Fruit fly (Drosophila melanogaster) whole organism, embryonic: ENCODE data around the gene CG15011.

Experiments
- Ada2b ChIP-seq: fragments of 200-800 bp; sonication (Bioruptor generic); IDR thresholded peaks from 2 replicates; pipeline ENCODE4 v1.3.6; 2022; ENCODE audit warnings: missing biosample characterization, missing genetic modification characterization
- Atf6 ChIP-seq: fragments of 200-800 bp; sonication (Bioruptor generic); IDR thresholded peaks from 2 replicates; pipeline ENCODE4 v1.3.6; 2022; ENCODE audit warnings: missing biosample characterization, missing genetic modification characterization
- CG1024 ChIP-seq: fragments of 200-800 bp; sonication (Bioruptor generic); IDR thresholded peaks from 2 replicates; pipeline ENCODE4 v1.3.6; 2022; ENCODE audit warnings: missing biosample characterization, missing genetic modification characterization
- CG10366 ChIP-seq: fragments of 200-800 bp; sonication (Bioruptor generic); IDR thresholded peaks from 2 replicates; pipeline ENCODE4 v1.3.6; 2022; ENCODE audit warnings: missing biosample characterization, missing genetic modification characterization
- CG10543 ChIP-seq: fragments of 200-800 bp; sonication (Bioruptor generic); optimal IDR thresholded peaks from 3 replicates; lab custom pipeline; 2017; ENCODE audit warnings: missing biosample characterization, mild to moderate bottlenecking, missing genetic modification characterization, moderate library complexity
- CG12104 ChIP-seq: fragments of 200-800 bp; sonication (Bioruptor generic); optimal IDR thresholded peaks from 3 replicates; lab custom pipeline; 2016; ENCODE audit warnings: missing biosample characterization, missing genetic modification characterization
- CG12659 ChIP-seq: fragments of 200-800 bp; sonication (Bioruptor generic); optimal IDR thresholded peaks from 3 replicates; lab custom pipeline; 2017; ENCODE audit warnings: mild to moderate bottlenecking, missing biosample characterization, missing genetic modification reagents, missing genetic modification characterization
- CG13775 ChIP-seq: fragments of 200-800 bp; sonication (Bioruptor generic); optimal IDR thresholded peaks from 3 replicates; lab custom pipeline; 2017; ENCODE audit warnings: missing biosample characterization, mild to moderate bottlenecking, missing genetic modification characterization
- CG17829 ChIP-seq: fragments of 200-800 bp; optimal IDR thresholded peaks from 2 replicates; lab custom pipeline; 2019; ENCODE audit warnings: missing biosample characterization, mild to moderate bottlenecking, missing genetic modification characterization, moderate library complexity
- CG18599 ChIP-seq: fragments of 200-800 bp; sonication (Bioruptor generic); optimal IDR thresholded peaks from 3 replicates; lab custom pipeline; 2017; ENCODE audit warnings: missing biosample characterization, missing genetic modification characterization, mild to moderate bottlenecking, moderate library complexity, missing genetic modification reagents
- CG30020 ChIP-seq: fragments of 200-800 bp; optimal IDR thresholded peaks from 2 replicates; lab custom pipeline; 2019; ENCODE audit warnings: missing biosample characterization, mild to moderate bottlenecking, missing genetic modification characterization, moderate library complexity
- CG31441 ChIP-seq: fragments of 200-800 bp; sonication (Bioruptor generic); IDR thresholded peaks from 2 replicates; pipeline ENCODE4 v1.3.6; 2022; ENCODE audit warnings: missing biosample characterization, missing genetic modification characterization
- CG34224 ChIP-seq: fragments of 200-800 bp; sonication (Bioruptor generic); IDR thresholded peaks from 3 replicates; pipeline ENCODE4 v1.3.6; 2022; ENCODE audit warnings: missing biosample characterization, missing genetic modification characterization; ENCODE audit not compliant: partially characterized antibody
- CG6689 ChIP-seq: fragments of 200-800 bp; sonication (Bioruptor generic); IDR thresholded peaks from 2 replicates; pipeline ENCODE4 v1.3.6; 2022; ENCODE audit warnings: missing biosample characterization, missing genetic modification characterization
- CG6791 ChIP-seq: fragments of 200-800 bp; sonication (Bioruptor generic); IDR thresholded peaks from 3 replicates; pipeline ENCODE4 v1.3.6; 2022; ENCODE audit warnings: missing biosample characterization, missing genetic modification characterization; ENCODE audit not compliant: partially characterized antibody
- CG7372 ChIP-seq: fragments of 200-800 bp; sonication (Bioruptor generic); IDR thresholded peaks from 2 replicates; pipeline ENCODE4 v1.3.6; 2022; ENCODE audit warnings: missing biosample characterization, missing genetic modification characterization
- CG7556 ChIP-seq: fragments of 200-800 bp; sonication (Bioruptor generic); optimal IDR thresholded peaks from 2 replicates; lab custom pipeline; 2017; ENCODE audit warnings: missing biosample characterization, mild to moderate bottlenecking, missing genetic modification characterization
- CG8290 ChIP-seq, 3 experiments: fragments of 200-800 bp; sonication (Bioruptor generic); optimal IDR thresholded peaks; 2 replicates each; lab custom pipeline; 2016 to 2019; ENCODE audit warnings: missing biosample characterization in 3 of 3, missing genetic modification characterization in 3 of 3, mild to moderate bottlenecking in 2 of 3, moderate library complexity in 1 of 3
- CG8924 ChIP-seq: fragments of 200-800 bp; optimal IDR thresholded peaks from 3 replicates; lab custom pipeline; 2019; ENCODE audit warnings: missing biosample characterization, mild to moderate bottlenecking, missing genetic modification characterization, moderate library complexity
- CG9609 ChIP-seq: fragments of 200-800 bp; sonication (Bioruptor generic); optimal IDR thresholded peaks from 3 replicates; lab custom pipeline; 2016; ENCODE audit warnings: missing biosample characterization, missing genetic modification characterization
- Chrac-16 ChIP-seq: fragments of 200-800 bp; sonication (Bioruptor generic); optimal IDR thresholded peaks from 3 replicates; lab custom pipeline; 2016; ENCODE audit warnings: missing biosample characterization, missing genetic modification characterization
- E2f1 ChIP-seq: fragments of 200-800 bp; sonication (Bioruptor generic); IDR thresholded peaks from 2 replicates; pipeline ENCODE4 v1.3.6; 2022; ENCODE audit warnings: missing biosample characterization, missing genetic modification characterization
- Ets65A ChIP-seq: fragments of 200-800 bp; sonication (Bioruptor generic); peaks from one replicate; lab custom pipeline; 2016; ENCODE audit warnings: missing biosample characterization, missing genetic modification characterization
- HLHmδ ChIP-seq: fragments of 200-800 bp; sonication (Bioruptor generic); optimal IDR thresholded peaks from 2 replicates; lab custom pipeline; 2018; ENCODE audit warnings: missing biosample characterization, mild to moderate bottlenecking, missing genetic modification characterization, moderate library complexity
- Mad ChIP-seq: fragments of 200-800 bp; sonication (Bioruptor generic); optimal IDR thresholded peaks from 2 replicates; lab custom pipeline; 2016; ENCODE audit warnings: missing biosample characterization, missing genetic modification characterization
- Oaz ChIP-seq: fragments of 200-800 bp; sonication (Bioruptor generic); IDR thresholded peaks from 2 replicates; pipeline ENCODE4 v1.3.6; 2022; ENCODE audit warnings: missing biosample characterization, missing genetic modification characterization
- Rfx ChIP-seq: fragments of 200-800 bp; sonication (Bioruptor generic); IDR thresholded peaks from 2 replicates; pipeline ENCODE4 v1.3.6; 2022; ENCODE audit warnings: missing biosample characterization, missing genetic modification characterization
- Side ChIP-seq: fragments of 200-800 bp; sonication (Bioruptor generic); optimal IDR thresholded peaks from 2 replicates; lab custom pipeline; 2016; ENCODE audit warnings: missing biosample characterization, missing genetic modification characterization
- Six4 ChIP-seq: fragments of 200-800 bp; sonication (Bioruptor generic); optimal IDR thresholded peaks from 2 replicates; lab custom pipeline; 2016; ENCODE audit warnings: missing biosample characterization, missing genetic modification characterization
- ap ChIP-seq: fragments of 200-800 bp; sonication (Bioruptor generic); IDR thresholded peaks from 2 replicates; pipeline ENCODE4 v1.3.6; 2022; ENCODE audit warnings: missing biosample characterization, missing genetic modification characterization
- ara ChIP-seq: fragments of 200-800 bp; sonication (Bioruptor generic); IDR thresholded peaks from 2 replicates; pipeline ENCODE4 v1.3.6; 2022; ENCODE audit warnings: missing biosample characterization, missing genetic modification characterization
- bcd ChIP-seq: fragments of 200-800 bp; sonication (Bioruptor generic); optimal IDR thresholded peaks from 2 replicates; lab custom pipeline; 2017; ENCODE audit warnings: missing biosample characterization, mild to moderate bottlenecking, missing genetic modification characterization
- chm ChIP-seq: fragments of 200-800 bp; sonication (Bioruptor generic); IDR thresholded peaks from 2 replicates; pipeline ENCODE4 v1.3.6; 2022; ENCODE audit warnings: missing biosample characterization, missing genetic modification characterization
- chn ChIP-seq: fragments of 200-800 bp; sonication (Bioruptor generic); optimal IDR thresholded peaks from 2 replicates; lab custom pipeline; 2016; ENCODE audit warnings: missing biosample characterization, missing genetic modification characterization
- ci ChIP-seq: fragments of 200-800 bp; sonication (Bioruptor generic); IDR thresholded peaks from 3 replicates; pipeline ENCODE4 v1.3.6; 2022; ENCODE audit warnings: missing biosample characterization, missing genetic modification characterization
- disco-r ChIP-seq: fragments of 200-800 bp; sonication (Bioruptor generic); optimal IDR thresholded peaks from 2 replicates; lab custom pipeline; 2016; ENCODE audit warnings: missing biosample characterization, missing genetic modification characterization
- hbn ChIP-seq: fragments of 200-800 bp; sonication (Bioruptor generic); IDR thresholded peaks from 2 replicates; pipeline ENCODE4 v1.3.6; 2022; ENCODE audit warnings: missing biosample characterization, missing genetic modification characterization; ENCODE audit not compliant: partially characterized antibody
- jing ChIP-seq: fragments of 200-800 bp; sonication (Bioruptor generic); optimal IDR thresholded peaks from 2 replicates; lab custom pipeline; 2018; ENCODE audit warnings: missing biosample characterization, mild to moderate bottlenecking, missing genetic modification characterization
- nmo ChIP-seq: fragments of 200-800 bp; sonication (Bioruptor generic); optimal IDR thresholded peaks from 2 replicates; lab custom pipeline; 2018; ENCODE audit warnings: missing biosample characterization, mild to moderate bottlenecking, missing genetic modification characterization, moderate library complexity
- pan ChIP-seq, 4 experiments: fragments of >200 bp in 3 of 4; fragments of 200-800 bp in 1 of 4; sonication (Bioruptor generic) in 1 of 4; optimal IDR thresholded peaks in 3 of 4; IDR thresholded peaks in 1 of 4; 2 replicates each; pipeline versions ENCODE4 v1.3.6 to Lab custom; 2017 to 2022; ENCODE audit warnings: missing biosample characterization in 2 of 4, missing genetic modification characterization in 2 of 4, mixed read lengths in 1 of 4
- phol ChIP-seq: fragments of 200-800 bp; sonication (Bioruptor generic); optimal IDR thresholded peaks from 3 replicates; lab custom pipeline; 2018; ENCODE audit warnings: missing biosample characterization, mild to moderate bottlenecking, missing genetic modification characterization, moderate library complexity
- row ChIP-seq: fragments of 200-800 bp; sonication (Bioruptor generic); IDR thresholded peaks from 3 replicates; pipeline ENCODE4 v1.3.6; 2022; ENCODE audit warnings: missing biosample characterization, missing genetic modification characterization
- sd ChIP-seq: fragments of 200-800 bp; sonication (Bioruptor generic); optimal IDR thresholded peaks from 3 replicates; lab custom pipeline; 2018; ENCODE audit warnings: missing biosample characterization, mild to moderate bottlenecking, missing genetic modification characterization, moderate library complexity
- seq ChIP-seq: fragments of 200-800 bp; sonication (Bioruptor generic); IDR thresholded peaks from 2 replicates; pipeline ENCODE4 v1.3.6; 2022; ENCODE audit warnings: missing biosample characterization, missing genetic modification characterization
- sisA ChIP-seq: fragments of 200-800 bp; sonication (Bioruptor generic); IDR thresholded peaks from 2 replicates; pipeline ENCODE4 v1.3.6; 2022; ENCODE audit warnings: missing biosample characterization, missing genetic modification characterization
- sqz ChIP-seq: fragments of 200-800 bp; sonication (Bioruptor generic); optimal IDR thresholded peaks from 3 replicates; lab custom pipeline; 2018; ENCODE audit warnings: missing biosample characterization, mild to moderate bottlenecking, missing genetic modification characterization
- toy ChIP-seq: fragments of 200-800 bp; sonication (Bioruptor generic); IDR thresholded peaks from 2 replicates; pipeline ENCODE4 v1.3.6; 2022; ENCODE audit warnings: missing biosample characterization, missing genetic modification characterization
- unpg ChIP-seq: fragments of 200-800 bp; sonication (Bioruptor generic); optimal IDR thresholded peaks from 3 replicates; lab custom pipeline; 2018; ENCODE audit warnings: missing biosample characterization, mild to moderate bottlenecking, missing genetic modification characterization, moderate library complexity
- vnd ChIP-seq: fragments of 200-800 bp; sonication (Bioruptor generic); IDR thresholded peaks from 3 replicates; pipeline ENCODE4 v1.3.6; 2022; ENCODE audit warnings: missing biosample characterization, missing genetic modification characterization; ENCODE audit not compliant: partially characterized antibody

Gene CG15011

DNA sequence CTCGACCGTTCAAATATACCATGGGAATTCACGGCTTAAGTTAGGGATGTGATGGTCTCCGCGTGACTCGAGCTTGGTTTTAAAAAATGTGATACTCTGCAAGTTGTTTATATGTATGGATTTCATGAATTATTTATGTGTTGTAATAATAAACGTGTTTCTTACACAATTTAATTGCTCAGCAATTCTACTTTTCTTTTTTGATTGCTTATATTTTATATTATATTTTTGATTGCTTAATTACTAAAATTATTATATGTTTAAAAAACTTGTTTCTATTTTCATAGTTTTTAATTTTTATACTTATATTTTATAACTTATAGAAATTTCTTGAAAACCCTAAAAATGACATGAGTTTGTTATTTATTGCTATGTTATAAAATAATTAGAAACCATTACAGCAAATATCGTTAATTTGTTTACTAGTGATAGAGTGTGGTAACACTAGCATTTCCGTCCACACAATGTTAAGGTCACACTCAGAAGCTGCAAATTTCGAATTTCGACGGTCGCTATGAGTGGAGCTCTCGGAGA is 4.6 kb downstream of the CG15011 start, which contains the start of the genes ago and CG1265 (continued):
- TF ChIP-seq Oaz (GFP tag; lab: Robert Waterston, UW) (0 out of 2 replicates have a peak, but pooled peaks have one; percentile 11), CG8290 (GFP tag; optimal IDR thresholded peaks at IDR 0.05; lab: Kevin White, UChicago) (no peak), CG8290 (tag; optimal IDR thresholded peaks at IDR 0.05; lab: Kevin White, UChicago) (peak in 1 of 2 experiments; percentile 53), chn (no peak), hbn (GFP tag; lab: Robert Waterston, UW) (no peak), Ada2b (GFP tag; lab: Robert Waterston, UW) (peak; percentile 18; the same call in 1 of the 2 replicates), sqz (peak; percentile 53), Side (no peak), phol (tag; lab: Kevin White, UChicago) (peak; percentile 51), jing (GFP tag; lab: Kevin White, UChicago) (no peak), CG31441 (GFP tag; lab: Robert Waterston, UW) (peak; percentile 69), sd (tag; lab: Kevin White, UChicago) (no peak), chm (GFP tag; lab: Robert Waterston, UW) (no peak), Ets65A (GFP tag; lab: Kevin White, UChicago) (peak; percentile 63), Six4 (no peak), CG13775 (GFP tag; lab: Kevin White, UChicago) (peak; percentile 60), CG7556 (GFP tag; lab: Kevin White, UChicago) (peak; percentile 23), CG12659 (GFP tag; lab: Kevin White, UChicago) (peak; percentile 54), ci (GFP tag; lab: Robert Waterston, UW) (peak; percentile 6; the same call in 1 of the 3 replicates), sisA (GFP tag; lab: Robert Waterston, UW) (peak; percentile 42), HLHmδ (GFP tag; lab: Kevin White, UChicago) (peak; percentile 50), CG8924 (tag; lab: Kevin White, UChicago) (peak; percentile 58), bcd (GFP tag; lab: Kevin White, UChicago) (peak; percentile 34), CG1024 (GFP tag; lab: Robert Waterston, UW) (peak; percentile 32; the same call in 1 of the 2 replicates), ara (GFP tag; lab: Robert Waterston, UW) (0 out of 2 replicates have a peak, but pooled peaks have one; percentile 31), disco-r (GFP tag; lab: Kevin White, UChicago) (no peak), ap (GFP tag; lab: Robert Waterston, UW) (no peak; the same call in 1 of the 2 replicates), E2f1 (GFP tag; lab: Robert Waterston, UW) (peak; percentile 31; the same call in 1 of the 2 replicates), CG34224 (no peak), pan (optimal IDR thresholded peaks at IDR 0.05; lab: Kevin White, UChicago) (no peak), pan (GFP tag; optimal IDR thresholded peaks at IDR 0.05 in 1 of 2, IDR thresholded peaks at IDR 0.05 in 1 of 2) (peak in 1 of 2 experiments; percentile 39), Chrac-16 (GFP tag; lab: Kevin White, UChicago) (peak; percentile 32), nmo (GFP tag; lab: Kevin White, UChicago) (peak; percentile 73), CG6791 (GFP tag; lab: Robert Waterston, UW) (peak; percentile 60), CG18599 (peak; percentile 37), unpg (GFP tag; lab: Kevin White, UChicago) (peak; percentile 7), CG10543 (peak; percentile 80), vnd (GFP tag; lab: Robert Waterston, UW) (no peak; the same call in 2 of the 3 replicates), CG17829 (tag; lab: Kevin White, UChicago) (peak; percentile 52), CG6689 (GFP tag; lab: Robert Waterston, UW) (peak; percentile 38; the same call in 1 of the 2 replicates), CG30020 (peak; percentile 47), toy (no peak), Rfx (GFP tag; lab: Robert Waterston, UW) (peak; percentile 68), CG9609 (GFP tag; lab: Kevin White, UChicago) (peak; percentile 10), Atf6 (GFP tag; lab: Robert Waterston, UW) (no peak), CG10366 (peak; percentile 9; the same call in 1 of the 2 replicates), CG7372 (peak; percentile 46), seq (no peak), Mad (GFP tag; lab: Kevin White, UChicago) (peak; percentile 10), row (GFP tag; lab: Robert Waterston, UW) (peak; percentile 87), CG12104 (GFP tag; lab: Kevin White, UChicago) (peak; percentile 54)
